Worm (Caenorhabditis elegans) whole organism, late embryonic: Measurements from ENCODE around the gene ZK488.5.

Source experiments
- ahr-1 ChIP-seq: sonication (generic microtip); optimal IDR thresholded peaks from 2 replicates; lab custom pipeline; 2016; ENCODE audit warnings: missing genetic modification characterization, missing compliant biosample characterization
- ceh-9 ChIP-seq: sonication (generic microtip); optimal IDR thresholded peaks from 2 replicates; lab custom pipeline; 2016; ENCODE audit warnings: mild to moderate bottlenecking, missing genetic modification characterization, inconsistent platforms, missing compliant biosample characterization
- fkh-10 ChIP-seq: fragments of 150-350 bp; optimal IDR thresholded peaks from 2 replicates; lab custom pipeline; 2014; ENCODE audit warnings: missing biosample characterization, missing genetic modification reagents, missing genetic modification characterization
- hlh-8 ChIP-seq: sonication (generic microtip); optimal IDR thresholded peaks from 2 replicates; lab custom pipeline; 2016; ENCODE audit warnings: missing genotype, missing genetic modification characterization, missing compliant biosample characterization
- lin-11 ChIP-seq: fragments of 200-800 bp; sonication (Bioruptor generic); optimal IDR thresholded peaks from 2 replicates; lab custom pipeline; 2018; ENCODE audit warnings: mild to moderate bottlenecking, missing genetic modification characterization, missing compliant biosample characterization
- tbx-2 ChIP-seq: sonication (generic microtip); optimal IDR thresholded peaks from 2 replicates; lab custom pipeline; 2016; ENCODE audit warnings: missing genetic modification characterization, missing compliant biosample characterization
- unc-86 ChIP-seq: sonication (generic microtip); optimal IDR thresholded peaks from 2 replicates; lab custom pipeline; 2016; ENCODE audit warnings: missing genetic modification characterization, missing compliant biosample characterization

DNA sequence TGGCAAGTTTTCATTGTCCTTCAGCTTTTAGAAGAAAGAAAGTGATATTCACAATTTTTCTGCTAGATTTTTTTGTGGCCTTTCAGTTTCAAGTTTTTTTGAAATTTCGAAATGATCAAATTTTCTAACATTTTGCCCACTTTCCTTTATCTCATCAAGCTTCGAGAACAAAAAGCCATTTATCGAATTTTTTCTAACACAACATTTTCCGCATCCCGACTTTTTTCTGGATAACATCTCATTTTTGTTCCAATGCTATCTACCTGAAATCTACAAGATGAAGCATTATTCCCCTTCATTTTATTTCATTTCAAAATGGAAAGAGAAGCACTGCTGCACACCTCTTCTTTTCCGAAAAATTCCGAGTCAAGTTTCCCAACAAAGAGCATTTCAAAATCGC is at the start of gene ZK488.5:
- TF ChIP-seq ceh-9 (tag; lab: Kevin White, UChicago) (no peak), lin-11 (tag; lab: Kevin White, UChicago) (no peak), tbx-2 (tag; lab: Kevin White, UChicago) (no peak), hlh-8 (tag; lab: Kevin White, UChicago) (no peak), ahr-1 (tag; lab: Kevin White, UChicago) (no peak), unc-86 (tag; lab: Kevin White, UChicago) (no peak), fkh-10 (GFP tag; lab: Kevin White, UChicago) (no peak)
